Fruit fly (Drosophila melanogaster): ENCODE data around the gene CG43445.

dm6 chr3R:17920265-17920664, 9.1 kb downstream of the CG43445 start:
- no peak for TF ChIP-seq CG12769 (tag; optimal IDR thresholded peaks at IDR 0.05)
- TF ChIP-seq Abd-B (GFP tag; optimal IDR thresholded peaks at IDR 0.05), result no peak
- TF ChIP-seq fd3F (GFP tag; optimal IDR thresholded peaks at IDR 0.05), result no peak
- no peak for TF ChIP-seq chm (GFP tag; IDR thresholded peaks at IDR 0.05)
- TF ChIP-seq grau (tag; optimal IDR thresholded peaks at IDR 0.05), result no peak
- no peak for TF ChIP-seq CG4707 (GFP tag; optimal IDR thresholded peaks at IDR 0.05)
- TF ChIP-seq CG6175 (GFP tag; IDR thresholded peaks at IDR 0.05), result no peak
- TF ChIP-seq so (GFP tag; IDR thresholded peaks at IDR 0.05), result no peak
- no peak for TF ChIP-seq CG12299 (tag; optimal IDR thresholded peaks at IDR 0.05)

Measured in whole organism, embryonic.